Worm (Caenorhabditis elegans) whole organism, L4/young adult: Measurements from ENCODE around the gene C08D8.7.

Experiments used
- dao-5 ChIP-seq: sonication (generic microtip); optimal IDR thresholded peaks from 2 replicates; lab custom pipeline; 2016; ENCODE audit warnings: missing genotype, missing genetic modification characterization, moderate library complexity, missing compliant biosample characterization
- him-1 ChIP-seq: sonication (generic microtip); optimal IDR thresholded peaks from 2 replicates; lab custom pipeline; 2016; ENCODE audit warnings: missing genotype, missing genetic modification reagents, missing genetic modification characterization, missing compliant biosample characterization

- no peak for TF ChIP-seq dao-5 (tag; lab: Kevin White, UChicago)
- TF ChIP-seq him-1 (tag; lab: Kevin White, UChicago) = no peak
Observed at ce11 chrV:8358702-8359101, 17.7 kb downstream of the C08D8.7 start.
